Worm (Caenorhabditis elegans): ENCODE results near the gene ZK1128.1.

Gene ZK1128.1

ce11 chrIII:10096525-10096972 is 18.0 kb downstream of the ZK1128.1 start (continued):
- TF ChIP-seq madf-6 (GFP tag; IDR thresholded peaks at IDR 0.05) (no peak), snpc-4 (GFP tag; optimal IDR thresholded peaks at IDR 0.05) (no peak), snpc-4 (tag; optimal IDR thresholded peaks at IDR 0.05) (peak in 3 of 4 experiments; percentile 24 to 48 (median 32)), dpl-1 (GFP tag; optimal IDR thresholded peaks at IDR 0.05) (no peak), K11D2.4 (GFP tag; IDR thresholded peaks at IDR 0.05) (peak; percentile 53; the same call in 1 of the 2 replicates), ama-1 (optimal IDR thresholded peaks at IDR 0.05) (no peak), ama-1 (GFP tag; optimal IDR thresholded peaks at IDR 0.05) (no peak), nhr-27 (tag; optimal IDR thresholded peaks at IDR 0.05) (no peak), B0336.3 (GFP tag; IDR thresholded peaks at IDR 0.05) (no peak), unc-62 (GFP tag; optimal IDR thresholded peaks at IDR 0.05) (no peak), sptf-2 (GFP tag; optimal IDR thresholded peaks at IDR 0.05) (no peak), F57A8.1 (GFP tag; optimal IDR thresholded peaks at IDR 0.05) (no peak), ceh-100 (GFP tag; IDR thresholded peaks at IDR 0.05) (no peak), Y67H2A.10 (GFP tag; conservative IDR thresholded peaks at IDR 0.05) (no peak), T07F8.4 (tag; optimal IDR thresholded peaks at IDR 0.05) (no peak), him-1 (tag; optimal IDR thresholded peaks at IDR 0.05) (no peak), ztf-28 (GFP tag; IDR thresholded peaks at IDR 0.05) (0 out of 2 replicates have a peak, but pooled peaks have one; percentile 13), Y95B8A.8 (GFP tag; IDR thresholded peaks at IDR 0.05) (no peak), let-526 (GFP tag; IDR thresholded peaks at IDR 0.05) (peak; percentile 27; the same call in 1 of the 2 replicates), snpc-3.4 (tag; optimal IDR thresholded peaks at IDR 0.05) (no peak), madf-8 (GFP tag; conservative IDR thresholded peaks at IDR 0.05) (no peak), xnd-1 (tag; optimal IDR thresholded peaks at IDR 0.05) (no peak), rec-8 (tag; optimal IDR thresholded peaks at IDR 0.05) (no peak), aptf-3 (GFP tag; IDR thresholded peaks at IDR 0.05) (no peak), chd-7 (tag; optimal IDR thresholded peaks at IDR 0.05) (peak; percentile 79), mel-28 (tag; optimal IDR thresholded peaks at IDR 0.05; ENCODE audit: borderline replicate concordance) (no peak), ztf-22 (GFP tag; optimal IDR thresholded peaks at IDR 0.05) (no peak), ceh-40 (GFP tag; IDR thresholded peaks at IDR 0.05) (no peak), lin-35 (GFP tag; optimal IDR thresholded peaks at IDR 0.05) (peak in 1 of 3 experiments; percentile 77), die-1 (tag; optimal IDR thresholded peaks at IDR 0.05) (no peak), snpc-1.1 (tag; optimal IDR thresholded peaks at IDR 0.05; ENCODE audit: insufficient read depth) (no peak), lin-40 (tag; optimal IDR thresholded peaks at IDR 0.05) (peak; percentile 90), lsl-1 (GFP tag; optimal IDR thresholded peaks at IDR 0.05) (no peak), nhr-179 (tag; optimal IDR thresholded peaks at IDR 0.05) (no peak), mes-4 (tag; optimal IDR thresholded peaks at IDR 0.05) (no peak), snpc-1.3 (tag; optimal IDR thresholded peaks at IDR 0.05; ENCODE audit: insufficient read depth) (no peak), ztf-26 (tag; optimal IDR thresholded peaks at IDR 0.05) (peak; percentile 59), F55B11.4 (tag; optimal IDR thresholded peaks at IDR 0.05; ENCODE audit: borderline replicate concordance, insufficient read depth) (no peak), nfyb-1 (GFP tag; IDR thresholded peaks at IDR 0.05) (peak; percentile 91), F33H1.4 (GFP tag; IDR thresholded peaks at IDR 0.05) (no peak), egl-44 (GFP tag; IDR thresholded peaks at IDR 0.05) (no peak), ztf-3 (GFP tag; optimal IDR thresholded peaks at IDR 0.05) (no peak), nhr-90 (tag; optimal IDR thresholded peaks at IDR 0.05) (peak; percentile 5), tbx-9 (tag; optimal IDR thresholded peaks at IDR 0.05; ENCODE audit: borderline replicate concordance) (no peak), sdz-38 (tag; optimal IDR thresholded peaks at IDR 0.05) (no peak), ets-4 (GFP tag; optimal IDR thresholded peaks at IDR 0.05) (peak; percentile 57), dox-1 (GFP tag; IDR thresholded peaks at IDR 0.05) (peak; percentile 78), pbrm-1 (GFP tag; IDR thresholded peaks at IDR 0.05) (peak; percentile 60; the same call in 1 of the 2 replicates)
